Worm (Caenorhabditis elegans): ENCODE data around the gene mex-6.
A peak's percentile ranks its signal among the peaks of the same experiment; 100 is the strongest.

mex-6 gene

DNA sequence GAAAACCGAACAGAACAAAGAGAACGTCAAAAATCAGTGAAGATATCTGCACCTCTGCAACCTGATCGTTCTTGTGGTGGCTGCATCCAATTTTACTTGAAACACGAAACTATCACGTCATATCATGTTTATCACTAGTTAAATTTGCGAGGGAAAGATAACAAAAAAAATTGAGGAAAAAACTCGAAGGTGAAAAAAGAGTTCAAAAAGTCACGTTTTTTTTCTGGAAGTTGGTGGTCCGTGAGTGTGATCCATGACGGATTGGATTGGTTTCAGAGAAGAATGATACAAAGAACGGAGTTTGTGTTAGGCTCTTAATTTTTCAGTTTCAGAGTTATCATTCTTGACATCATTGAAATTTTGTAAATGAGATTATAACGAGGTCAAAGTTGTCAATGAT lies 41.4 kb upstream of the mex-6 start:
- TF ChIP-seq flh-1 (GFP tag; optimal IDR thresholded peaks at IDR 0.05): no peak
- TF ChIP-seq M03D4.4 (tag; optimal IDR thresholded peaks at IDR 0.05): no peak
- no peak for TF ChIP-seq blmp-1 (tag; optimal IDR thresholded peaks at IDR 0.05)
- no peak for TF ChIP-seq lin-32 (GFP tag; optimal IDR thresholded peaks at IDR 0.05)
- no peak for TF ChIP-seq ceh-39 (tag; optimal IDR thresholded peaks at IDR 0.05)
- TF ChIP-seq nhr-237 (tag; optimal IDR thresholded peaks at IDR 0.05): no peak

DNA sequence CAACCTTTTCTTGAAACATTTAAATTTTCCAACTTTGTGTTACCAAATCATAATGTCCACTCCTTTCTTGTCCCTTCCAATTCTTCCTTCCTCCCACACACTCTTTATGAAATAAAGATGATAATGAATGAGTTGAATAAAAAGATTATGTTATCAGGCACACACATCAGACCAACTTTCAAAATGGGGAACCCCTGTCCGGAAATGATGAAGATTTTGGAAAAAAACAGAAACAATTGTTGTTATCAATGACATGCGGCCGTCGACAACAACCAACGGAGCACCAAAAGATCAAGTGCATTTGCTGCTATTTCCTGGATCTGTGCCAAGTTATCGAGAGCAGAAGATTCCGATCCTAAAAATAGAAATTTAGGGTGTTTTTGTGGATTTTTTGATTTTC lies 40.6 kb upstream of the mex-6 start:
- no peak for TF ChIP-seq lin-32 (GFP tag; optimal IDR thresholded peaks at IDR 0.05)
- no peak for TF ChIP-seq snpc-4 (tag; optimal IDR thresholded peaks at IDR 0.05)
- TF ChIP-seq nhr-76 (tag; optimal IDR thresholded peaks at IDR 0.05): no peak
- no peak for TF ChIP-seq ceh-39 (tag; optimal IDR thresholded peaks at IDR 0.05)
- no peak for TF ChIP-seq elt-1 (tag; optimal IDR thresholded peaks at IDR 0.05; ENCODE audit: borderline replicate concordance, insufficient read depth)
- no peak for TF ChIP-seq flh-1 (GFP tag; optimal IDR thresholded peaks at IDR 0.05)

ce11 chrII:9485081-9485730 lies 38.8 kb upstream of the mex-6 start:
- TF ChIP-seq mls-2 (tag; optimal IDR thresholded peaks at IDR 0.05) (no peak), nhr-76 (tag; optimal IDR thresholded peaks at IDR 0.05) (no peak), cnd-1 (tag; optimal IDR thresholded peaks at IDR 0.05) (no peak), ztf-11 (tag; optimal IDR thresholded peaks at IDR 0.05) (no peak)

- TF ChIP-seq tbx-8 (GFP tag; optimal IDR thresholded peaks at IDR 0.05) (no peak), hlh-1 (tag; optimal IDR thresholded peaks at IDR 0.05) (no peak), unc-39 (tag; optimal IDR thresholded peaks at IDR 0.05) (no peak), mab-5 (tag; optimal IDR thresholded peaks at IDR 0.05) (no peak), elt-1 (tag; optimal IDR thresholded peaks at IDR 0.05; ENCODE audit: borderline replicate concordance, insufficient read depth) (no peak), nhr-76 (tag; optimal IDR thresholded peaks at IDR 0.05) (no peak), ces-1 (GFP tag; optimal IDR thresholded peaks at IDR 0.05) (no peak), mep-1 (tag; optimal IDR thresholded peaks at IDR 0.05) (no peak), nhr-12 (tag; optimal IDR thresholded peaks at IDR 0.05) (no peak), lin-32 (GFP tag; optimal IDR thresholded peaks at IDR 0.05) (no peak), sem-2 (GFP tag; optimal IDR thresholded peaks at IDR 0.05) (no peak)
Measured at ce11 chrII:9487337-9487950, 36.5 kb upstream of the mex-6 start, which contains the start of gene T19H5.4. TSS of gene T19H5.4 (minus strand) at chrII:9487387.

ce11 chrII:9489922-9490321 lies 34.1 kb upstream of the mex-6 start:
- no peak for TF ChIP-seq sptf-1 (tag; optimal IDR thresholded peaks at IDR 0.05)
- TF ChIP-seq hlh-1 (tag; optimal IDR thresholded peaks at IDR 0.05): no peak
- TF ChIP-seq flh-1 (GFP tag; optimal IDR thresholded peaks at IDR 0.05): no peak
- TF ChIP-seq nhr-237 (tag; optimal IDR thresholded peaks at IDR 0.05): no peak
- no peak for TF ChIP-seq mab-5 (tag; optimal IDR thresholded peaks at IDR 0.05)
- no peak for TF ChIP-seq nhr-28 (tag; optimal IDR thresholded peaks at IDR 0.05)
- no peak for TF ChIP-seq sem-2 (GFP tag; optimal IDR thresholded peaks at IDR 0.05)
- TF ChIP-seq tbx-8 (GFP tag; optimal IDR thresholded peaks at IDR 0.05): no peak

DNA sequence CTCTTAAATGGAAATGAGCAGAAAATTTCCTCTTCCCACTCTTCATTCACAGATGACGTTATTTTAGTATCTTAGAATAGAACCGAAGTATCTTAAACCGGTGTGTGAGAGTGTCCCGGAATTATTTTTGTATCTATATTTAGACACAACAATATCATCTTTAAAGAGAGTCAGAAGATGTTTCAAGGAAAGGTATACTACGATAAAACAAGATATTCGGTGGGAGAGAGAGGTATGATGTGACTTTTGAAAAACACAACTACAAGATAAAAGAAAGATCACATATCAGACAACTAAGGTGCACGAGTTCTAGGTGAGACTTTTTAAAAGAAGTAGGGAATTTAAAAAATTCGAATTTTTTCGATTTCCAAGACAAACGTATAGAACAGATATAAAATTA lies 33.4 kb upstream of the mex-6 start:
- TF ChIP-seq flh-1 (GFP tag; optimal IDR thresholded peaks at IDR 0.05) (no peak), mls-2 (tag; optimal IDR thresholded peaks at IDR 0.05) (no peak), nhr-76 (tag; optimal IDR thresholded peaks at IDR 0.05) (no peak), pha-4 (tag; optimal IDR thresholded peaks at IDR 0.05) (no peak), nhr-237 (tag; optimal IDR thresholded peaks at IDR 0.05) (no peak), hlh-1 (tag; optimal IDR thresholded peaks at IDR 0.05) (no peak), ztf-11 (tag; optimal IDR thresholded peaks at IDR 0.05) (no peak)

- peak; percentile 53 for TF ChIP-seq unc-62 (GFP tag; optimal IDR thresholded peaks at IDR 0.05)
- no peak for TF ChIP-seq ham-2 (GFP tag; optimal IDR thresholded peaks at IDR 0.05)
- TF ChIP-seq ceh-43 (GFP tag; optimal IDR thresholded peaks at IDR 0.05): peak; percentile 24
- no peak for TF ChIP-seq mab-5 (tag; optimal IDR thresholded peaks at IDR 0.05)
- TF ChIP-seq ceh-39 (tag; optimal IDR thresholded peaks at IDR 0.05): peak; percentile 51
- peak; percentile 64 for TF ChIP-seq mls-2 (tag; optimal IDR thresholded peaks at IDR 0.05)
- TF ChIP-seq sem-2 (GFP tag; optimal IDR thresholded peaks at IDR 0.05): no peak
- TF ChIP-seq zip-8 (tag; optimal IDR thresholded peaks at IDR 0.05): no peak
- TF ChIP-seq cnd-1 (tag; optimal IDR thresholded peaks at IDR 0.05): peak; percentile 67
- TF ChIP-seq unc-120 (tag; optimal IDR thresholded peaks at IDR 0.05; ENCODE audit: poor library complexity, severe bottlenecking): peak; percentile 29
- peak; percentile 6 for TF ChIP-seq mep-1 (tag; optimal IDR thresholded peaks at IDR 0.05)
- peak; percentile 35 for TF ChIP-seq hlh-1 (tag; optimal IDR thresholded peaks at IDR 0.05)
- no peak for TF ChIP-seq nhr-2 (tag; optimal IDR thresholded peaks at IDR 0.05)
- peak; percentile 9 for TF ChIP-seq lsy-2 (tag; optimal IDR thresholded peaks at IDR 0.05)
Measured at ce11 chrII:9491045-9491444, 32.9 kb upstream of the mex-6 start.

Measured in whole organism, mixed stage, embryonic.